Fruit fly (Drosophila melanogaster): Measurements from ENCODE around the gene Mlc-c.

dm6 chrX:5671537-5672029, 49.2 kb upstream of the Mlc-c start, which contains the start of gene Rab18:
- TF ChIP-seq pan (optimal IDR thresholded peaks at IDR 0.05) = no peak
- no peak for TF ChIP-seq psq (optimal IDR thresholded peaks at IDR 0.05)
- no peak for TF ChIP-seq EcR (GFP tag; optimal IDR thresholded peaks at IDR 0.05)
- no peak for TF ChIP-seq Dll (optimal IDR thresholded peaks at IDR 0.05)
- TF ChIP-seq usp (GFP tag; optimal IDR thresholded peaks at IDR 0.05) = no peak
- TF ChIP-seq CG8478 (optimal IDR thresholded peaks at IDR 0.05) = no peak

All from whole organism.